Fruit fly (Drosophila melanogaster): Measurements from ENCODE around the gene CG44325.

DNA sequence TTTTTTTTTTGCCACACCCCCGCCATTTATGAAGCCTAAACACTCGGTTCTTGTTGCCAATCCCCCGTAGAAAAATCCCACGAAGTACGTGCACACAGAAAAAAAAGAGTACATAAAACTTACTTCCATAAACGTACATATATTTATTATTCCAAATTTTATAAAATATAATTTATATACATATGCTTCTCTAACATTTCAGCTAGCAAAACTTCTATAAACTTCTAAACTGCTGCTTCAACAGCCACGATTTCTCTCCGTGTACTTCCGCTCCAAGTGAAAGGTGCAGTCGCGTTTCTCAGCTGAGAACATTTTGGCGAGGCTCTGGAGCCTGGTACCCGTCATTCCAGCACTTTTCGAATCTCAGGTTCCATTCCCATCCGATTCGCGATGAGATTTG, 15.6 kb downstream of the CG44325 start:
- no peak for TF ChIP-seq Myc (optimal IDR thresholded peaks at IDR 0.05)
- no peak for TF ChIP-seq psq (optimal IDR thresholded peaks at IDR 0.05)
- TF ChIP-seq Sin3A (optimal IDR thresholded peaks at IDR 0.05) = no peak
- TF ChIP-seq insv (optimal IDR thresholded peaks at IDR 0.05) = no peak
- no peak for TF ChIP-seq h (optimal IDR thresholded peaks at IDR 0.05)
- no peak for TF ChIP-seq ttk (optimal IDR thresholded peaks at IDR 0.05)

All from Kc167 (cell line).